Fruit fly (Drosophila melanogaster): ENCODE results near the gene CG7368.

CG7368 gene

DNA sequence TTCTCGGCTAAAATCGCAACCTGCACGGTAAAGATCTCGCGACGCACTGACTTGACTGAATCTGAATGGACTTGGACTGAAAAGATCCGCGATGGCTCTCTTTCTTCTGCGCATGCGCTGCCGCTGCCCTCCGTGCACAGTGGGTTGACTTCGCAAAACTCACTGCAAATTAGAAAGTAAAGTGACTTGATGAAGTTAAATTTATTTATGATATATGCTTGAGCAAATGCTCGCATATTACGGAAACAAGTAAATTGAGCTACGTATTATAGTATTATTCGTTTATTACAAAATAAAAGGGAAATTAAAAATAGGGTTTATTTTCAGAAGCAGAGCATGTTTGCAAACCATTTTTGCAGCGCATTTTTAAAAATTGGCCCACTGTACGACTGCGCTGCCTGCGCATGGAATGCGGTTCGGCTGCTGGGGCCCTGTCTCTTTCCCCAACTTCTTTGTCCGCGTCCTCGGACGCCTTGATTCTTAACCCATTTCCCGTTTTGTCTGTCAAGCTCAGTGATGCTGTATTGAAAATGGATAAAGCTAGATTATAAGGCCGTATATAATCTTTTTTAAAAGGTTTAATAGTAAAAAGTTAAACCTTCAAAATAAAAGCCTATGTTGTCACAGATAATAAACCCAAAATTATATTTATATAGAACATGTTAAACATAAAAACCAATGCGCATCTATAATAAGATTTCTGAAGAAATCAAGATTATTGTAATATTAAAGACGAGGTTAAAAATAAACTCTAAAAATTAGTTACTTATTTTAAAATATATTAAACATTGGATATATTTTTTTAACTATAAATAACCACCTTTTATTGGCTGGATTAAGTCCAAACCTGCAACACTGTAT, 9.1 kb upstream of the CG7368 start, which contains the start of gene rt (continued):
- peak; percentile 68 for TF ChIP-seq gcm (GFP tag; optimal IDR thresholded peaks at IDR 0.05)
- TF ChIP-seq CG2889 (GFP tag; IDR thresholded peaks at IDR 0.05), result no peak
- no peak for TF ChIP-seq CG18599 (GFP tag; optimal IDR thresholded peaks at IDR 0.05)
- TF ChIP-seq ci (GFP tag; IDR thresholded peaks at IDR 0.05), result no peak
- TF ChIP-seq dimm (GFP tag; IDR thresholded peaks at IDR 0.05), result no peak
- peak; percentile 38 for TF ChIP-seq CG2875 (GFP tag; optimal IDR thresholded peaks at IDR 0.05)
- no peak for TF ChIP-seq gt (GFP tag; IDR thresholded peaks at IDR 0.05)
- no peak for TF ChIP-seq Lim3 (GFP tag; IDR thresholded peaks at IDR 0.05)
- peak; percentile 37; the same call in 1 of the 2 replicates for TF ChIP-seq CG5953 (GFP tag; IDR thresholded peaks at IDR 0.05)
- peak; percentile 23 for TF ChIP-seq Ets65A (GFP tag)
- peak; percentile 29 for TF ChIP-seq CG6813 (GFP tag; optimal IDR thresholded peaks at IDR 0.05)
- TF ChIP-seq fu2 (GFP tag; optimal IDR thresholded peaks at IDR 0.05), result no peak
- no peak for TF ChIP-seq eyg (GFP tag; optimal IDR thresholded peaks at IDR 0.05)
- TF ChIP-seq CG2116 (GFP tag; optimal IDR thresholded peaks at IDR 0.05), result peak; percentile 0
- TF ChIP-seq CG6175 (GFP tag; IDR thresholded peaks at IDR 0.05), result no peak
- no peak for TF ChIP-seq Jarid2 (GFP tag; optimal IDR thresholded peaks at IDR 0.05)
- TF ChIP-seq ap (GFP tag; IDR thresholded peaks at IDR 0.05), result no peak
- no peak for TF ChIP-seq usp (GFP tag; optimal IDR thresholded peaks at IDR 0.05)
- peak; percentile 80 for TF ChIP-seq CG18262 (tag; optimal IDR thresholded peaks at IDR 0.05)
- TF ChIP-seq Spps (tag; optimal IDR thresholded peaks at IDR 0.05), result peak; percentile 44
- no peak for TF ChIP-seq hbn (GFP tag; IDR thresholded peaks at IDR 0.05; ENCODE audit: partially characterized antibody)
- TF ChIP-seq ato (GFP tag; IDR thresholded peaks at IDR 0.05; ENCODE audit: partially characterized antibody), result no peak; the same call in 1 of the 2 replicates
- TF ChIP-seq Scr (GFP tag; IDR thresholded peaks at IDR 0.05; ENCODE audit: partially characterized antibody), result no peak
- peak; percentile 61 for TF ChIP-seq trem (tag; optimal IDR thresholded peaks at IDR 0.05)
- peak; percentile 60 for TF ChIP-seq fd96Cb (tag; optimal IDR thresholded peaks at IDR 0.05)
- no peak for TF ChIP-seq prd (optimal IDR thresholded peaks at IDR 0.05)
- TF ChIP-seq prd (GFP tag; IDR thresholded peaks at IDR 0.05), result peak; percentile 61; the same call in 2 of the 3 replicates
- no peak for TF ChIP-seq run (tag; optimal IDR thresholded peaks at IDR 0.05)
- peak; percentile 15 for TF ChIP-seq Blimp-1 (GFP tag; optimal IDR thresholded peaks at IDR 0.05)
- peak; percentile 38 for TF ChIP-seq CG1602 (GFP tag; optimal IDR thresholded peaks at IDR 0.05)
- peak; percentile 81 for TF ChIP-seq CG10979 (tag; optimal IDR thresholded peaks at IDR 0.05)
- no peak for TF ChIP-seq Hr3 (GFP tag; optimal IDR thresholded peaks at IDR 0.05)
- no peak for TF ChIP-seq CG14667 (GFP tag; IDR thresholded peaks at IDR 0.05)
- peak; percentile 28 for TF ChIP-seq CG8924 (tag; optimal IDR thresholded peaks at IDR 0.05)
- TF ChIP-seq Sry-β (GFP tag; optimal IDR thresholded peaks at IDR 0.05), result peak; percentile 85
- 0 out of 2 replicates have a peak, but pooled peaks have one; percentile 32 for TF ChIP-seq Ada2b (GFP tag; IDR thresholded peaks at IDR 0.05)
- peak; percentile 20 for TF ChIP-seq scrt (GFP tag; optimal IDR thresholded peaks at IDR 0.05)
- peak; percentile 41 for TF ChIP-seq Chrac-16 (GFP tag; optimal IDR thresholded peaks at IDR 0.05)
- peak; percentile 62 for TF ChIP-seq croc (GFP tag; conservative IDR thresholded peaks at IDR 0.05)
- peak; percentile 65 for TF ChIP-seq CG7839 (tag; optimal IDR thresholded peaks at IDR 0.05)
- no peak for TF ChIP-seq Hand (GFP tag; optimal IDR thresholded peaks at IDR 0.05)
- TF ChIP-seq HLH54F (GFP tag; optimal IDR thresholded peaks at IDR 0.05), result no peak
- TF ChIP-seq caup (GFP tag; optimal IDR thresholded peaks at IDR 0.05; ENCODE audit: severe bottlenecking), result no peak
- no peak for TF ChIP-seq CG8478 (optimal IDR thresholded peaks at IDR 0.05)
- no peak for TF ChIP-seq pan (optimal IDR thresholded peaks at IDR 0.05)
- TF ChIP-seq pan (GFP tag; optimal IDR thresholded peaks at IDR 0.05 in 1 of 2, IDR thresholded peaks at IDR 0.05 in 1 of 2), result no peak
- TF ChIP-seq CG30403 (GFP tag; optimal IDR thresholded peaks at IDR 0.05), result peak; percentile 58
- no peak for TF ChIP-seq en (GFP tag; optimal IDR thresholded peaks at IDR 0.05)
- no peak for TF ChIP-seq CG5180 (GFP tag; optimal IDR thresholded peaks at IDR 0.05)

Measured in whole organism, embryonic.